Worm (Caenorhabditis elegans) whole organism, L1 larva: ENCODE results near the gene nas-20.

Experiments used
- ces-1 ChIP-seq: fragments of 150-350 bp; optimal IDR thresholded peaks from 2 replicates; lab custom pipeline; 2014; ENCODE audit warnings: missing biosample characterization, missing genetic modification reagents, missing genetic modification characterization
- egl-27 ChIP-seq, 2 experiments: fragments of 150-350 bp in 1 of 2; sonication (generic microtip); optimal IDR thresholded peaks; 3 replicates each; lab custom pipeline; 2017 to 2018; ENCODE audit warnings: missing biosample characterization in 2 of 2, missing genetic modification characterization in 2 of 2, missing genetic modification reagents in 2 of 2
- lin-13 ChIP-seq: fragments of 150-350 bp; optimal IDR thresholded peaks from 2 replicates; lab custom pipeline; 2014; ENCODE audit warnings: missing biosample characterization, missing genetic modification reagents, missing genetic modification characterization
- lin-15B ChIP-seq: fragments of 150-350 bp; sonication (generic microtip); optimal IDR thresholded peaks from 3 replicates; lab custom pipeline; 2014; ENCODE audit warnings: missing biosample characterization, missing genetic modification characterization
- mef-2 ChIP-seq: fragments of 150-350 bp; optimal IDR thresholded peaks from 2 replicates; lab custom pipeline; 2014; ENCODE audit warnings: missing biosample characterization, missing genetic modification characterization
- nhr-19 ChIP-seq: fragments of 200-800 bp; sonication (Bioruptor generic); conservative IDR thresholded peaks from 2 replicates; pipeline ENCODE4 v1.3.6; 2022; ENCODE audit warnings: missing genetic modification characterization, missing compliant biosample characterization
- snpc-4 ChIP-seq: fragments of 150-350 bp; optimal IDR thresholded peaks from 2 replicates; lab custom pipeline; 2014; ENCODE audit warnings: missing biosample characterization, missing genetic modification characterization
- unc-62 ChIP-seq: fragments of 150-350 bp; optimal IDR thresholded peaks from 2 replicates; lab custom pipeline; 2014; ENCODE audit warnings: missing biosample characterization, missing genetic modification reagents, missing genetic modification characterization
- ztf-4 ChIP-seq: fragments of 150-350 bp; optimal IDR thresholded peaks from 2 replicates; lab custom pipeline; 2014; ENCODE audit warnings: missing biosample characterization, missing genetic modification characterization

ce11 chrV:11438464-11438863 lies 33.6 kb downstream of the nas-20 start, which contains the start of gene dmsr-1:
- TF ChIP-seq ces-1 (GFP tag; lab: Kevin White, UChicago): no peak
- TF ChIP-seq lin-13 (GFP tag; lab: Kevin White, UChicago): no peak
- no peak for TF ChIP-seq nhr-19 (GFP tag; lab: Robert Waterston, UW)
- TF ChIP-seq unc-62 (GFP tag; lab: Kevin White, UChicago): no peak
- no peak for TF ChIP-seq snpc-4
- no peak for TF ChIP-seq ztf-4 (tag; lab: Kevin White, UChicago)
- no peak for TF ChIP-seq lin-15B (tag; lab: Kevin White, UChicago)
- TF ChIP-seq mef-2 (tag; lab: Kevin White, UChicago): no peak
- no peak for TF ChIP-seq egl-27 (tag; optimal IDR thresholded peaks at IDR 0.05; lab: Kevin White, UChicago)
